Worm (Caenorhabditis elegans): ENCODE results near the gene Y49F6C.7.

DNA sequence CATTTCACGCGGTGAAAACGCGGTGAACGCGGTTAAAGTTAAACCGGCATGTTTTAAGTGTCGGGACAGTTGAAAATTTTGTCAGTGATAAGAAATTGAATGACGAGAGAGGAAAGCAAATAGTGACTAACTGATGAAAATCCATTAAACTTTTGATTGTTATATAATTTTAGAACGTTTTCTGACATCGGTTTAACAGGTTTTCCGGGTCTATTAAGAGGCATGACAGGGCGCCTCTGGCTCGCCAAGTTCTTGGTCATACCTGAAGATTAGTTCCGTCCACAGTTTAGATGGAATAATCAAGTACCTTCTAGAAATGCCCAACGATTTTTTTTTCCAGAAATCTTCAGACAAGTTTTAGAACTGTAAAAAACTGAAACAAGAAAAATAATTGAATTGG lies 44.8 kb downstream of the Y49F6C.7 start, which contains the start of gene Y46D2A.2:
- TF ChIP-seq skn-1 (tag; optimal IDR thresholded peaks at IDR 0.05) (no peak), jun-1 (tag; optimal IDR thresholded peaks at IDR 0.05) (no peak)
